Worm (Caenorhabditis elegans): ENCODE measurements around the gene C34E11.4.

C34E11.4 gene

ce11 chrX:11804057-11804456 is at the start of gene C34E11.4:
Gene C34E11.4 (plus strand): TSS chrX:11804210.
- TF ChIP-seq nhr-28 (tag; optimal IDR thresholded peaks at IDR 0.05) (peak; percentile 6), daf-16 (GFP tag; optimal IDR thresholded peaks at IDR 0.05) (no peak), daf-16 (tag; optimal IDR thresholded peaks at IDR 0.05) (peak; percentile 55), zfp-3 (GFP tag; conservative IDR thresholded peaks at IDR 0.05) (no peak)

DNA sequence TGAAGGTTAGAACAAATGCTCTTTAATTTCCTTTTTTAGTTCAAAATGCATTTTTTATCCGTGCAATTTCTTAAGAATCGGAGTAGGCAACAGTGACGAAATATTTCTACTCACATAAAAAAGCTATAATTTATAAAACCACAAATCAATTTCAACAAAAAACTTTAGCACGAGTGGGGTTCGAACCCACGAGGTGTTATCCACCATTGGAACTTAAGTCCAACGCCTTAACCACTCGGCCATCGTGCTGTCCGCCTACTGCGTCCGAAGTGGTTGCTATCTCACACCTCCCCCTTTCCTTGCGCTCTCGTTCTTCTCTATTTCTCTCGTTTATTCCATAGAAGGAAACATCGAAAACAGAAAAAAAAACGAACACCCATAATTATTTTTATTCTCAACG is 46.3 kb upstream of the C34E11.4 start:
- TF ChIP-seq spr-3 (GFP tag; optimal IDR thresholded peaks at IDR 0.05) (peak; percentile 85), sdz-12 (GFP tag; optimal IDR thresholded peaks at IDR 0.05) (peak; percentile 86), hmg-1.1 (GFP tag; IDR thresholded peaks at IDR 0.05) (peak; percentile 96), ama-1 (optimal IDR thresholded peaks at IDR 0.05) (no peak), lin-39 (tag; optimal IDR thresholded peaks at IDR 0.05) (no peak), nhr-25 (tag; optimal IDR thresholded peaks at IDR 0.05; ENCODE audit: borderline replicate concordance, insufficient read depth) (no peak), vab-7 (GFP tag; IDR thresholded peaks at IDR 0.05) (peak; percentile 95), ztf-7 (tag; optimal IDR thresholded peaks at IDR 0.05) (peak; percentile 69), rbr-2 (tag; optimal IDR thresholded peaks at IDR 0.05) (peak; percentile 85), lim-7 (GFP tag; IDR thresholded peaks at IDR 0.05) (peak; percentile 98), dmd-6 (GFP tag; IDR thresholded peaks at IDR 0.05) (peak; percentile 77), Y75B8A.6 (GFP tag; IDR thresholded peaks at IDR 0.05) (no peak), lin-13 (GFP tag; optimal IDR thresholded peaks at IDR 0.05) (no peak), php-3 (GFP tag; IDR thresholded peaks at IDR 0.05) (peak; percentile 81; the same call in 1 of the 2 replicates), nhr-111 (GFP tag; optimal IDR thresholded peaks at IDR 0.05) (peak; percentile 72), fos-1 (tag; optimal IDR thresholded peaks at IDR 0.05) (no peak), nhr-6 (tag; optimal IDR thresholded peaks at IDR 0.05) (peak; percentile 33), pqm-1 (tag; optimal IDR thresholded peaks at IDR 0.05) (no peak), lir-3 (tag; optimal IDR thresholded peaks at IDR 0.05) (peak; percentile 68), lin-15B (tag; optimal IDR thresholded peaks at IDR 0.05) (no peak), gei-8 (GFP tag; optimal IDR thresholded peaks at IDR 0.05) (peak; percentile 88), jun-1 (tag; optimal IDR thresholded peaks at IDR 0.05) (no peak), lin-1 (GFP tag; IDR thresholded peaks at IDR 0.05) (peak; percentile 87), nhr-77 (tag; optimal IDR thresholded peaks at IDR 0.05) (no peak), nhr-102 (tag; optimal IDR thresholded peaks at IDR 0.05) (no peak), daf-19 (GFP tag; conservative IDR thresholded peaks at IDR 0.05) (peak; percentile 84), ces-1 (GFP tag; optimal IDR thresholded peaks at IDR 0.05) (peak; percentile 68), nhr-10 (tag; optimal IDR thresholded peaks at IDR 0.05) (no peak), mxl-3 (GFP tag; optimal IDR thresholded peaks at IDR 0.05) (peak; percentile 60), mdt-29 (GFP tag; IDR thresholded peaks at IDR 0.05) (peak; percentile 68; the same call in 1 of the 2 replicates), madf-5 (GFP tag; IDR thresholded peaks at IDR 0.05) (peak; percentile 79 to 84; a peak in 2 of 4 replicates), saeg-2 (GFP tag; IDR thresholded peaks at IDR 0.05) (peak; percentile 67; the same call in 1 of the 2 replicates), nhr-28 (tag; optimal IDR thresholded peaks at IDR 0.05) (no peak), cey-2 (tag; optimal IDR thresholded peaks at IDR 0.05; ENCODE audit: borderline replicate concordance, insufficient read depth) (no peak), daf-12 (tag; optimal IDR thresholded peaks at IDR 0.05) (no peak), dve-1 (tag; optimal IDR thresholded peaks at IDR 0.05; ENCODE audit: insufficient read depth) (no peak), zip-2 (tag; optimal IDR thresholded peaks at IDR 0.05) (peak; percentile 71), tra-1 (GFP tag; IDR thresholded peaks at IDR 0.05) (peak; percentile 92), nhr-41 (GFP tag; IDR thresholded peaks at IDR 0.05) (peak; percentile 73; the same call in 1 of the 2 replicates), egl-43 (GFP tag; IDR thresholded peaks at IDR 0.05) (peak; percentile 98), nhr-11 (tag; optimal IDR thresholded peaks at IDR 0.05) (peak; percentile 42), mep-1 (tag; optimal IDR thresholded peaks at IDR 0.05) (no peak), ceh-32 (tag; optimal IDR thresholded peaks at IDR 0.05; ENCODE audit: poor library complexity) (no peak), spr-1 (tag; optimal IDR thresholded peaks at IDR 0.05) (peak; percentile 72), ZK546.5 (tag; optimal IDR thresholded peaks at IDR 0.05) (no peak), T20F7.1 (GFP tag; optimal IDR thresholded peaks at IDR 0.05) (peak; percentile 64), zip-11 (GFP tag; IDR thresholded peaks at IDR 0.05) (peak; percentile 79; the same call in 1 of the 2 replicates)

All from whole organism, L4 larva.